Fruit fly (Drosophila melanogaster) whole organism, prepupa: ENCODE measurements around the gene et.

Source experiments
- CG11294 ChIP-seq: fragments of 200-800 bp; sonication (Bioruptor generic); IDR thresholded peaks from 2 replicates; pipeline ENCODE4 v1.3.6; 2022; ENCODE audit warnings: missing biosample characterization, missing genetic modification characterization
- CG1621 ChIP-seq: fragments of 200-800 bp; sonication (Bioruptor generic); optimal IDR thresholded peaks from 3 replicates; lab custom pipeline; 2018; ENCODE audit warnings: missing biosample characterization, mild to moderate bottlenecking, missing genetic modification characterization
- CG4318 ChIP-seq: fragments of 200-800 bp; sonication (Bioruptor generic); optimal IDR thresholded peaks from 3 replicates; lab custom pipeline; 2017; ENCODE audit warnings: missing biosample characterization, mild to moderate bottlenecking, missing genetic modification characterization
- Eip75B ChIP-seq: fragments of 200-800 bp; sonication (Bioruptor generic); optimal IDR thresholded peaks from 3 replicates; lab custom pipeline; 2016; ENCODE audit warnings: missing biosample characterization, missing genetic modification characterization
- Gug ChIP-seq: fragments of 200-800 bp; sonication (Bioruptor generic); IDR thresholded peaks from 2 replicates; pipeline ENCODE4 v1.3.6; 2022; ENCODE audit warnings: missing biosample characterization, missing genetic modification characterization
- dsx ChIP-seq: fragments of 200-800 bp; optimal IDR thresholded peaks from 3 replicates; lab custom pipeline; 2019; ENCODE audit warnings: missing biosample characterization, mild to moderate bottlenecking, missing genetic modification characterization, moderate library complexity; ENCODE audit not compliant: poor library complexity, severe bottlenecking
- lz ChIP-seq: fragments of 200-800 bp; sonication (Bioruptor generic); optimal IDR thresholded peaks from 3 replicates; lab custom pipeline; 2016; ENCODE audit warnings: missing biosample characterization, missing genetic modification characterization
- salr ChIP-seq, 2 experiments: fragments of 200-800 bp; sonication (Bioruptor generic); optimal IDR thresholded peaks; 3 replicates each; lab custom pipeline; 2016 to 2018; ENCODE audit warnings: missing biosample characterization in 2 of 2, missing genetic modification characterization in 2 of 2, mild to moderate bottlenecking in 1 of 2

DNA sequence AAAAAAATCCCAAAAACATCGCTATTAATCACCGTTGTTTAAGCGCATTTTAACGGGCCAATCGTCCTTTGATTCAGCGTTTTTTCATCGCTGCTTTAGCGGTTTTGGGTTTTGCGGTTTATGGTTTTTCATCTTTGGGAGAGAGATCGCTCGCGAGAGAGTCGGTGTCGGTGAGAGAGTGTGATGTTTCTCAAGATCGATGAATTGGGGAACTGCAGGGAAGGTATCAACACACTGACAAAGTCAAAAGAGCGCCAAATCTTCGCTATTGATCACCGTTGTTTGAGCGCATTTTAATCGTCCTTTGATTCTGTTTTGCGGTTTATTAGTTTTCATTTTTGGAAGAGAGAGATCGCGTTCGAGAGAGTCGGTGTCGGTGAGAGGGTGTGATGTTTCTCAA lies 14.4 kb upstream of the et start:
- TF ChIP-seq dsx (GFP tag; lab: Kevin White, UChicago) (no peak), Eip75B (GFP tag; lab: Kevin White, UChicago) (no peak), CG11294 (GFP tag; lab: Robert Waterston, UW) (no peak), salr (GFP tag; optimal IDR thresholded peaks at IDR 0.05; lab: Kevin White, UChicago) (no peak), CG1621 (no peak), CG4318 (no peak), Gug (GFP tag; lab: Robert Waterston, UW) (no peak), lz (GFP tag; lab: Kevin White, UChicago) (no peak)
